Worm (Caenorhabditis elegans): ENCODE data around the gene T21E8.7.
A peak's percentile ranks its signal among the peaks of the same experiment; 100 is the strongest.

T21E8.7 gene

DNA sequence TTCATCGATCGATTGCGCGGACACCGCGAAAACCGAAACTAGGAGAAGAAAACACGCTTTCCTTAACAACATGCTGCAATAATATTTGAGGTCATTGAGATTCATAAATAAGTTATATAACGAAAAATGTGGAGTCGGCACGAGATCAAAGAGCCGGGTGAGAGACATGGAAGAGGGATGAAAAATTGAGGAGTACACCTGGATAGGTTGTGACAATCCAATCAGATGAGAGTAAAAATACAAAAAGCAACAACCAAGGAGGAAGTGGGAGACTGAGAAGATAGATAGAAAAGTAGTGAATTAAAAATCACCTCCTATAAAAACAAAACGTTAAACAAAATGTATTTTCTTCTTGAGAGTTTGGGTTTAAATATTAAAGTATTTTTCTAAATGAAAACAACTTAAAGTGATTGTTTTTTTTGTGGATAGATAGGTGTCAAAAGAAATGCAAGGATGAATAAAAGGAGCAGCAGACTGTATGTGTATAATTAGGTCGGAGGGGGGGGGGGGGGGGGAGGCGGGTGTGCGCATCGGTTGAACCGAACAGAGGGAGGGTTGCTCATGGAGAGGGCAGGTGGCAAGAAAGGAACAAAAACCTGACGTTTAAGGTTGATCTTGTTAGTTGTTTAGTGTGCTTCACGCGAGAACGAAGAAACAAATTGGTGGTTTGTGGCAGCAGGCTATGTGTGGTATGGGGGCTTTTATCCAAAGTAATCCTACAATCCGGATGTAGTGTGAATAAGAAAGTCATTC, 38.5 kb upstream of the T21E8.7 start, which contains the start of gene C05A9.2:
TSS of gene C05A9.2 (minus strand) at position 73 of the 753 bp plus-strand sequence.
- TF ChIP-seq nhr-10 (tag; optimal IDR thresholded peaks at IDR 0.05), result no peak
- TF ChIP-seq arid-1 (GFP tag; conservative IDR thresholded peaks at IDR 0.05), result no peak
- no peak for TF ChIP-seq ceh-20 (GFP tag; IDR thresholded peaks at IDR 0.05)
- no peak for TF ChIP-seq daf-8 (GFP tag; IDR thresholded peaks at IDR 0.05)
- no peak for TF ChIP-seq mdt-29 (GFP tag; IDR thresholded peaks at IDR 0.05)
- TF ChIP-seq T20F7.1 (GFP tag; optimal IDR thresholded peaks at IDR 0.05), result no peak
- 0 out of 2 replicates have a peak, but pooled peaks have one; percentile 71 for TF ChIP-seq tag-97 (GFP tag; IDR thresholded peaks at IDR 0.05)
- TF ChIP-seq F26F4.8 (GFP tag; conservative IDR thresholded peaks at IDR 0.05), result no peak
- TF ChIP-seq spr-1 (tag; optimal IDR thresholded peaks at IDR 0.05), result no peak
- TF ChIP-seq set-16 (GFP tag; IDR thresholded peaks at IDR 0.05), result no peak; the same call in 1 of the 2 replicates
- TF ChIP-seq nhr-111 (GFP tag; optimal IDR thresholded peaks at IDR 0.05), result no peak
- TF ChIP-seq unc-62 (GFP tag; optimal IDR thresholded peaks at IDR 0.05 in 1 of 2), result peak in 1 of 2 experiments; percentile 96
- no peak for TF ChIP-seq unc-62 (tag; optimal IDR thresholded peaks at IDR 0.05)

DNA sequence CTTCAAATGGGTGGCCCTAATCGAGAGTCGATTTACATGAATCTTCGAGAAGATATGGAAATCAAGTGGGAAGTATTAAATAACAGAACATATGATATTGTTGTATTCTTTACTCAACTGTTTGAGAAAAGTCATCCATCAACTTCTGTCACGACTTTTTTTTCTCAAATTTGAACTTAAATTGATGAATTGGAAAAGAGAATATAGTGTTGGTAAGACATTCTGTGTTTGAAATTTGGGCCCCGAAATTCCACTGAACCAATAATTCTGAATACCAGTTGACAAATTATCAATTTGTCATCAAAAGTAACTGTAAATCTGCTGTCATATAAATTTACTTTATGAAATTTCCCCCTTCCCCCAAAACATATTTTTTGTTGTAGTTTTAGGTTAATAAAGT, 36.4 kb upstream of the T21E8.7 start:
- TF ChIP-seq madf-9 (GFP tag; conservative IDR thresholded peaks at IDR 0.05) (no peak), ceh-20 (GFP tag; IDR thresholded peaks at IDR 0.05) (no peak), unc-62 (GFP tag; optimal IDR thresholded peaks at IDR 0.05 in 1 of 2) (peak in 1 of 2 experiments; percentile 86), unc-62 (tag; optimal IDR thresholded peaks at IDR 0.05) (no peak), mxl-3 (GFP tag; optimal IDR thresholded peaks at IDR 0.05) (no peak)

DNA sequence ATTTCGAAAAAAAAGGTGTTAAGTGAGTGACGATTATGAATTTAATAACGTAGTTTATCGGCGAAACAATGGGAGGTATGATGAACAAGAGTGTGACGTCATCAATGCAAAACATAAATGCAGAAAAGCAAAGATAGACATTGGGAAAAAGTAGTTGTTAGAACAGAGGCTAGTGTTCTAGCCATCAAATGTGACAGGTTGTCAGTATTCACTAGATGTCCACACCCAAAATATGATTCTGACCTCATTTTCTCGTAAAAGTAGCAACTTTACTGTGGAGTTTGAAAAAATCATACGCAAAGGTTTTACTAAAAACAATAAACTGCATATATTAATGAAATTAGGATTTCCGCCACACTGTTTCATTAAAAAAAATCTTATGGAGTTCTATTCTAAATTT, 32.1 kb upstream of the T21E8.7 start:
- TF ChIP-seq nhr-76 (tag; optimal IDR thresholded peaks at IDR 0.05), result no peak
- TF ChIP-seq unc-62 (GFP tag; optimal IDR thresholded peaks at IDR 0.05 in 1 of 2), result peak in 1 of 2 experiments; percentile 96
- no peak for TF ChIP-seq unc-62 (tag; optimal IDR thresholded peaks at IDR 0.05)

DNA sequence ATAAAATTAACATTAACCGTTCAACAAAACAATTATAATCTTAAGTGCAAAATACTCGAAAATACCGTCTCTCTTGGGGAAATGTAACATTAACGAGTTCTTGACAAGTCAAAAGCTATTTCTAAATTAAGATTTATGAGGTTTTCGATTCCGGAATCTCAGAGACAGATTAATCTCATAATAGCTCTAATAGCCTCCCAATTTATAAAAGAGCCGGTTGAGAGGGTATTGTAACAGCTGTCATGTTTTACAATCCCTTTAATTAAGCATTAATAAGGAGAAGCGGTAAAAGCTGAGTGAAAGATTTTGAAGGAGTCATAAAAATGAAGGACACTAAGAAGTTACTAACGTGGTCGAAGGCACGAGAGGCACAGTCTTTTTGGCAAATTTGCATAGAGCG, 31.6 kb upstream of the T21E8.7 start:
- TF ChIP-seq skn-1 (tag; optimal IDR thresholded peaks at IDR 0.05) (no peak), fkh-10 (GFP tag; optimal IDR thresholded peaks at IDR 0.05) (no peak), mxl-2 (GFP tag; conservative IDR thresholded peaks at IDR 0.05) (no peak), unc-62 (GFP tag; optimal IDR thresholded peaks at IDR 0.05 in 1 of 2) (peak in 1 of 2 experiments; percentile 39), unc-62 (tag; optimal IDR thresholded peaks at IDR 0.05) (no peak), ztf-7 (tag; optimal IDR thresholded peaks at IDR 0.05) (no peak)

DNA sequence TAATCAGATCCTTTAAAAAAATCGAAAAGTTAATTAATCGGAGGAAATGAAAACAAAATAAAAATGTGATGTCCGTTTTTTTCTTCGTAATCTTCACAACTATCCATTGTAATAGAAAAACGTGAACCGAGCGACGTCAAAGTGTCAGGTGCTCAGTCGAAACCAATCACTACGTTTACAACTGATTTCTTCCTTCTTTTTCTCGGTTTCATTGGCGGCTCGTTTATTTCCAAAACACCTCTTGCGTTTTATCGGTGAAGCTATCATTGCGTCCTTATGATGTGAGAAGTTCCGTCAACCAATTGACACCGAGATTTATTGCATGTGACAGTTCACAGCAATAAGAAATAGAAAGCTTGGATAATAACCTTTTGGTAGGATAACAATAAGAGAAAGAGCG, 30.0 kb upstream of the T21E8.7 start:
- TF ChIP-seq tra-1 (GFP tag; IDR thresholded peaks at IDR 0.05) (no peak), php-3 (GFP tag; IDR thresholded peaks at IDR 0.05) (no peak), snpc-1.2 (GFP tag; IDR thresholded peaks at IDR 0.05) (no peak), mdt-29 (GFP tag; IDR thresholded peaks at IDR 0.05) (no peak), Y5F2A.4 (GFP tag; optimal IDR thresholded peaks at IDR 0.05) (no peak), nhr-48 (tag; optimal IDR thresholded peaks at IDR 0.05) (no peak), unc-39 (tag; optimal IDR thresholded peaks at IDR 0.05) (no peak), tag-97 (GFP tag; IDR thresholded peaks at IDR 0.05) (no peak), nhr-11 (tag; optimal IDR thresholded peaks at IDR 0.05) (peak; percentile 48), T20F7.1 (GFP tag; optimal IDR thresholded peaks at IDR 0.05) (no peak), daf-16 (GFP tag; optimal IDR thresholded peaks at IDR 0.05) (peak in 1 of 2 experiments; percentile 84), daf-16 (tag; optimal IDR thresholded peaks at IDR 0.05) (no peak)

DNA sequence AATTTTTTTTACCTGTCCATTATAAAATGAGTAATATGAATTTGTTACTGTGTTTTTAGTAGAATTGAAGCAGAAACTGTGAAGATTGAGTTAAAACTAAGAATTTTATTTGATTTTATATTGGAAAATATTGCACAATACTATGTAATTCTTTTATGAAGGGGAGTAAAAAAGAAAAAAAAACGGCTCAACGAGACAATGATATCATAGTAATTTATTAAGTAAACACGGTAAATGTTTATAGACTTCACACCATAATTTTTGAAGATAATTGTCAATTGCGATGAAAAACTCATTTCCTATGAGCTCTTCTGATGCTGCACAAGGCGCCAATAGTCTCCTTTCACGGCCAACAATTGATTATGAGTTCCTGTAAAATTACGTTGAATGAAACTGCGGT, 24.1 kb upstream of the T21E8.7 start, which contains the start of gene pgp-5:
TSS of gene pgp-5 (minus strand) at position 87 of the 400 bp plus-strand sequence.
- TF ChIP-seq dmd-8 (GFP tag; IDR thresholded peaks at IDR 0.05) (no peak), daf-19 (GFP tag; conservative IDR thresholded peaks at IDR 0.05) (no peak), hlh-30 (tag; optimal IDR thresholded peaks at IDR 0.05; ENCODE audit: insufficient read depth) (no peak), unc-62 (GFP tag; optimal IDR thresholded peaks at IDR 0.05 in 1 of 2) (peak in 1 of 2 experiments; percentile 95), unc-62 (tag; optimal IDR thresholded peaks at IDR 0.05) (no peak), tag-97 (GFP tag; IDR thresholded peaks at IDR 0.05) (no peak), nhr-237 (tag; optimal IDR thresholded peaks at IDR 0.05) (no peak), ama-1 (optimal IDR thresholded peaks at IDR 0.05) (no peak), mes-2 (tag; optimal IDR thresholded peaks at IDR 0.05; ENCODE audit: poor library complexity, severe bottlenecking) (no peak), arid-1 (GFP tag; conservative IDR thresholded peaks at IDR 0.05) (no peak), dmd-9 (GFP tag; IDR thresholded peaks at IDR 0.05) (no peak), nhr-48 (tag; optimal IDR thresholded peaks at IDR 0.05) (no peak), zip-2 (tag; optimal IDR thresholded peaks at IDR 0.05) (peak; percentile 81), dpl-1 (GFP tag; optimal IDR thresholded peaks at IDR 0.05) (no peak)

Data from whole organism, L4 larva.